Worm (Caenorhabditis elegans) whole organism, dauer: ENCODE results near the gene T01H3.2.

Source experiments
- unc-62 ChIP-seq: sonication (generic microtip); optimal IDR thresholded peaks from 2 replicates; lab custom pipeline; 2017; ENCODE audit warnings: missing biosample characterization, missing genetic modification reagents, missing genetic modification characterization

The T01H3.2 gene

ce11 chrII:7850575-7850974 lies 27.2 kb downstream of the T01H3.2 start:
- no peak for TF ChIP-seq unc-62

ce11 chrII:7849697-7850096 lies 28.1 kb downstream of the T01H3.2 start, which contains the start of gene acr-7:
Gene acr-7 (minus strand): TSS chrII:7849797.
- TF ChIP-seq unc-62, result no peak

- TF ChIP-seq unc-62, result no peak
These were observed 32.1 kb downstream of the T01H3.2 start, which contains the start of gene T09A5.4 for ce11 chrII:7845571-7846236. Gene T09A5.4 (plus strand): TSS chrII:7846186.

ce11 chrII:7842053-7842452 lies 35.7 kb downstream of the T01H3.2 start, which contains the start of gene klp-3:
Gene klp-3 (plus strand): TSS chrII:7842353.
- no peak for TF ChIP-seq unc-62

- TF ChIP-seq unc-62, result no peak
These were observed 38.1 kb downstream of the T01H3.2 start for ce11 chrII:7839703-7840102.

ce11 chrII:7838661-7839060 lies 39.1 kb downstream of the T01H3.2 start:
- TF ChIP-seq unc-62, result no peak

- TF ChIP-seq unc-62, result no peak
These were observed 41.1 kb downstream of the T01H3.2 start for ce11 chrII:7836613-7837226.

- no peak for TF ChIP-seq unc-62
These were observed 42.5 kb downstream of the T01H3.2 start, which contains the start of gene cex-2 for ce11 chrII:7835314-7835713. Gene cex-2 (minus strand): TSS chrII:7835414.

- TF ChIP-seq unc-62, result no peak
These were observed 45.7 kb downstream of the T01H3.2 start, which contains the start of gene T09A5.14 for ce11 chrII:7832054-7832453. Gene T09A5.14 (plus strand): TSS chrII:7832354.

- no peak for TF ChIP-seq unc-62
These were observed 48.2 kb downstream of the T01H3.2 start for ce11 chrII:7829616-7830015.

ce11 chrII:7827883-7828282 lies 49.9 kb downstream of the T01H3.2 start:
- no peak for TF ChIP-seq unc-62

- no peak for TF ChIP-seq unc-62
These were observed 52.7 kb downstream of the T01H3.2 start, which contains the start of gene srw-62 for ce11 chrII:7825107-7825506. Gene srw-62 (plus strand): TSS chrII:7825407.
